Worm (Caenorhabditis elegans) whole organism, mixed stage, embryonic: Measurements from ENCODE around the gene T10H9.8.

Source experiments
- nhr-237 ChIP-seq: fragments of 150-350 bp; optimal IDR thresholded peaks from 2 replicates; lab custom pipeline; 2014; ENCODE audit warnings: missing biosample characterization, missing genetic modification characterization
- zip-8 ChIP-seq: fragments of 150-350 bp; optimal IDR thresholded peaks from 2 replicates; lab custom pipeline; 2014; ENCODE audit warnings: missing biosample characterization, missing genetic modification characterization

- TF ChIP-seq zip-8 (tag; lab: Kevin White, UChicago) (no peak), nhr-237 (tag; lab: Kevin White, UChicago) (no peak)
Observed at ce11 chrV:6691813-6692351, 39.7 kb downstream of the T10H9.8 start, which contains the start of gene mtl-1.
